Fruit fly (Drosophila melanogaster) whole organism, embryonic: ENCODE results near the gene CG33299.

Source experiments
- Aef1 ChIP-seq: fragments of 200-800 bp; sonication (Bioruptor generic); IDR thresholded peaks from 3 replicates; pipeline ENCODE4 v1.3.6; 2022; ENCODE audit warnings: missing biosample characterization, missing genetic modification characterization
- B-H1 ChIP-seq: fragments of 200-800 bp; sonication (Bioruptor generic); IDR thresholded peaks from 3 replicates; pipeline ENCODE4 v1.3.6; 2022; ENCODE audit warnings: missing biosample characterization, missing genetic modification characterization
- CG10147 ChIP-seq: fragments of 200-800 bp; sonication (Bioruptor generic); optimal IDR thresholded peaks from 2 replicates; lab custom pipeline; 2019; ENCODE audit warnings: missing biosample characterization, mild to moderate bottlenecking, missing genetic modification characterization, moderate library complexity
- CG10267 ChIP-seq: fragments of 200-800 bp; sonication (Bioruptor generic); optimal IDR thresholded peaks from 2 replicates; lab custom pipeline; 2018; ENCODE audit warnings: missing biosample characterization, mild to moderate bottlenecking, missing genetic modification characterization, moderate library complexity
- CG10565 ChIP-seq: fragments of 200-800 bp; sonication (Bioruptor generic); optimal IDR thresholded peaks from 3 replicates; lab custom pipeline; 2016; ENCODE audit warnings: missing biosample characterization, mild to moderate bottlenecking, missing genetic modification characterization
- CG11723 ChIP-seq: fragments of 200-800 bp; sonication (Bioruptor generic); optimal IDR thresholded peaks from 2 replicates; lab custom pipeline; 2017; ENCODE audit warnings: missing biosample characterization, mild to moderate bottlenecking, missing genetic modification characterization
- CG12071 ChIP-seq: fragments of 200-800 bp; sonication (Bioruptor generic); optimal IDR thresholded peaks from 3 replicates; lab custom pipeline; 2018; ENCODE audit warnings: missing biosample characterization, mild to moderate bottlenecking, missing genetic modification characterization
- CG13894 ChIP-seq: fragments of 200-800 bp; sonication (Bioruptor generic); optimal IDR thresholded peaks from 3 replicates; lab custom pipeline; 2018; ENCODE audit warnings: missing biosample characterization, mild to moderate bottlenecking, missing genetic modification characterization, moderate library complexity
- CG14050 ChIP-seq: fragments of 200-800 bp; sonication (Bioruptor generic); IDR thresholded peaks from 3 replicates; pipeline ENCODE4 v1.3.6; 2022; ENCODE audit warnings: missing biosample characterization, missing genetic modification characterization
- CG15073 ChIP-seq: fragments of 200-800 bp; sonication (Bioruptor generic); optimal IDR thresholded peaks from 2 replicates; lab custom pipeline; 2016; ENCODE audit warnings: missing biosample characterization, missing genetic modification characterization
- CG15514 ChIP-seq: fragments of 200-800 bp; sonication (Bioruptor generic); optimal IDR thresholded peaks from 3 replicates; lab custom pipeline; 2017; ENCODE audit warnings: missing biosample characterization, missing genetic modification characterization, mild to moderate bottlenecking, moderate library complexity, missing genetic modification reagents
- CG17361 ChIP-seq: fragments of 200-800 bp; sonication (Bioruptor generic); IDR thresholded peaks from 3 replicates; pipeline ENCODE4 v1.3.6; 2022; ENCODE audit warnings: missing biosample characterization, missing genetic modification characterization
- CG2120 ChIP-seq: fragments of 200-800 bp; sonication (Bioruptor generic); optimal IDR thresholded peaks from 3 replicates; lab custom pipeline; 2016; ENCODE audit warnings: missing biosample characterization, missing genetic modification characterization
- CG2129 ChIP-seq: fragments of 200-800 bp; sonication (Bioruptor generic); IDR thresholded peaks from 2 replicates; pipeline ENCODE4 v1.3.6; 2022; ENCODE audit warnings: missing biosample characterization, missing genetic modification characterization; ENCODE audit not compliant: partially characterized antibody
- CG2875 ChIP-seq: fragments of 200-800 bp; sonication (Bioruptor generic); optimal IDR thresholded peaks from 2 replicates; lab custom pipeline; 2017; ENCODE audit warnings: missing biosample characterization, mild to moderate bottlenecking, missing genetic modification characterization, missing genetic modification reagents
- CG4404 ChIP-seq: fragments of 200-800 bp; sonication (Bioruptor generic); IDR thresholded peaks from 2 replicates; pipeline ENCODE4 v1.3.6; 2022; ENCODE audit warnings: missing biosample characterization, missing genetic modification characterization
- CG6765 ChIP-seq: fragments of 200-800 bp; sonication (Bioruptor generic); optimal IDR thresholded peaks from 3 replicates; lab custom pipeline; 2017; ENCODE audit warnings: missing biosample characterization, mild to moderate bottlenecking, missing genetic modification characterization
- CG8089 ChIP-seq: fragments of 200-800 bp; sonication (Bioruptor generic); optimal IDR thresholded peaks from 3 replicates; lab custom pipeline; 2016; ENCODE audit warnings: missing biosample characterization, missing genetic modification characterization
- CG9437 ChIP-seq: fragments of 200-800 bp; sonication (Bioruptor generic); optimal IDR thresholded peaks from 2 replicates; lab custom pipeline; 2018; ENCODE audit warnings: missing biosample characterization, mild to moderate bottlenecking, missing genetic modification characterization
- CG9817 ChIP-seq: fragments of 200-800 bp; sonication (Bioruptor generic); optimal IDR thresholded peaks from 2 replicates; lab custom pipeline; 2018; ENCODE audit warnings: missing biosample characterization, mild to moderate bottlenecking, missing genetic modification characterization, moderate library complexity
- Dip2 ChIP-seq: fragments of 200-800 bp; sonication (Bioruptor generic); IDR thresholded peaks from 2 replicates; pipeline ENCODE4 v1.3.6; 2022; ENCODE audit warnings: missing biosample characterization, missing genetic modification characterization
- HLH54F ChIP-seq: fragments of 200-800 bp; sonication (Bioruptor generic); optimal IDR thresholded peaks from 3 replicates; lab custom pipeline; 2016; ENCODE audit warnings: missing biosample characterization, missing genetic modification characterization
- Mad ChIP-seq: fragments of 200-800 bp; sonication (Bioruptor generic); optimal IDR thresholded peaks from 2 replicates; lab custom pipeline; 2016; ENCODE audit warnings: missing biosample characterization, missing genetic modification characterization
- Meics ChIP-seq: fragments of 200-800 bp; sonication (Bioruptor generic); optimal IDR thresholded peaks from 2 replicates; lab custom pipeline; 2017; ENCODE audit warnings: missing biosample characterization, mild to moderate bottlenecking, missing genetic modification characterization
- Oaz ChIP-seq: fragments of 200-800 bp; sonication (Bioruptor generic); IDR thresholded peaks from 2 replicates; pipeline ENCODE4 v1.3.6; 2022; ENCODE audit warnings: missing biosample characterization, missing genetic modification characterization
- Pdp1 ChIP-seq, 2 experiments: fragments of 200-800 bp; sonication (Bioruptor generic); optimal IDR thresholded peaks; 3 replicates each; lab custom pipeline; 2016; ENCODE audit warnings: missing biosample characterization in 2 of 2, missing genetic modification characterization in 2 of 2, mild to moderate bottlenecking in 1 of 2, moderate library complexity in 1 of 2
- Ptx1 ChIP-seq: fragments of 200-800 bp; sonication (Bioruptor generic); IDR thresholded peaks from 2 replicates; pipeline ENCODE4 v1.3.6; 2022; ENCODE audit warnings: missing biosample characterization, missing genetic modification characterization
- Sry-δ ChIP-seq: fragments of 200-800 bp; sonication (Bioruptor generic); optimal IDR thresholded peaks from 2 replicates; lab custom pipeline; 2016; ENCODE audit warnings: missing biosample characterization, missing genetic modification characterization
- Trl ChIP-seq, 3 experiments: fragments of >200 bp in 2 of 3; fragments of 200-800 bp in 1 of 3; sonication (Bioruptor generic) in 1 of 3; optimal IDR thresholded peaks; 2 replicates in 1 of 3; 3 replicates in 2 of 3; lab custom pipeline; 2016 to 2017; ENCODE audit warnings: missing biosample characterization in 1 of 3, missing genetic modification characterization in 1 of 3
- abd-A ChIP-seq: fragments of 200-800 bp; sonication (Bioruptor generic); optimal IDR thresholded peaks from 3 replicates; lab custom pipeline; 2019; ENCODE audit warnings: missing biosample characterization, mild to moderate bottlenecking, missing genetic modification characterization, moderate library complexity
- aop ChIP-seq: fragments of 200-800 bp; sonication (Bioruptor generic); IDR thresholded peaks from 2 replicates; pipeline ENCODE4 v1.3.6; 2022; ENCODE audit warnings: missing biosample characterization, missing genetic modification characterization
- bigmax ChIP-seq: fragments of 200-800 bp; sonication (Bioruptor generic); optimal IDR thresholded peaks from 2 replicates; lab custom pipeline; 2018; ENCODE audit warnings: missing biosample characterization, mild to moderate bottlenecking, missing genetic modification characterization
- crol ChIP-seq: fragments of 200-800 bp; sonication (Bioruptor generic); IDR thresholded peaks from 2 replicates; pipeline ENCODE4 v1.3.6; 2022; ENCODE audit warnings: missing biosample characterization, missing genetic modification characterization
- cwo ChIP-seq: fragments of 200-800 bp; sonication (Bioruptor generic); optimal IDR thresholded peaks from 3 replicates; lab custom pipeline; 2017; ENCODE audit warnings: missing biosample characterization, missing genetic modification characterization, mild to moderate bottlenecking, moderate library complexity, missing genetic modification reagents
- disco-r ChIP-seq: fragments of 200-800 bp; sonication (Bioruptor generic); optimal IDR thresholded peaks from 2 replicates; lab custom pipeline; 2016; ENCODE audit warnings: missing biosample characterization, missing genetic modification characterization
- dm ChIP-seq: fragments of 200-800 bp; sonication (Bioruptor generic); optimal IDR thresholded peaks from 3 replicates; lab custom pipeline; 2016; ENCODE audit warnings: missing biosample characterization, missing genetic modification characterization
- ems ChIP-seq: fragments of 200-800 bp; sonication (Bioruptor generic); optimal IDR thresholded peaks from 3 replicates; lab custom pipeline; 2016; ENCODE audit warnings: missing biosample characterization, missing genetic modification characterization
- eve ChIP-seq, 2 experiments: fragments of >200 bp; optimal IDR thresholded peaks; 2 replicates each; lab custom pipeline; 2017; ENCODE audit warnings: missing biosample characterization in 2 of 2, missing genetic modification characterization in 2 of 2
- fd102C ChIP-seq: fragments of 200-800 bp; sonication (Bioruptor generic); optimal IDR thresholded peaks from 2 replicates; lab custom pipeline; 2018; ENCODE audit warnings: missing biosample characterization, mild to moderate bottlenecking, missing genetic modification characterization, moderate library complexity
- fd64A ChIP-seq: fragments of 200-800 bp; sonication (Bioruptor generic); optimal IDR thresholded peaks from 3 replicates; lab custom pipeline; 2018; ENCODE audit warnings: missing biosample characterization, mild to moderate bottlenecking, missing genetic modification characterization
- run ChIP-seq: fragments of 200-800 bp; sonication (Bioruptor generic); optimal IDR thresholded peaks from 3 replicates; lab custom pipeline; 2018; ENCODE audit warnings: missing biosample characterization, mild to moderate bottlenecking, missing genetic modification characterization
- sd ChIP-seq: fragments of 200-800 bp; sonication (Bioruptor generic); optimal IDR thresholded peaks from 3 replicates; lab custom pipeline; 2018; ENCODE audit warnings: missing biosample characterization, mild to moderate bottlenecking, missing genetic modification characterization, moderate library complexity
- sens ChIP-seq: fragments of 200-800 bp; sonication (Bioruptor generic); peaks from one replicate; lab custom pipeline; 2016; ENCODE audit warnings: missing biosample characterization, missing genetic modification characterization
- trh ChIP-seq: fragments of 200-800 bp; sonication (Bioruptor generic); optimal IDR thresholded peaks from 2 replicates; lab custom pipeline; 2016; ENCODE audit warnings: missing biosample characterization, missing genetic modification characterization
- unc-4 ChIP-seq: fragments of 200-800 bp; sonication (Bioruptor generic); IDR thresholded peaks from 2 replicates; pipeline ENCODE4 v1.3.6; 2022; ENCODE audit warnings: missing biosample characterization, missing genetic modification characterization; ENCODE audit not compliant: partially characterized antibody
- unpg ChIP-seq: fragments of 200-800 bp; sonication (Bioruptor generic); optimal IDR thresholded peaks from 3 replicates; lab custom pipeline; 2018; ENCODE audit warnings: missing biosample characterization, mild to moderate bottlenecking, missing genetic modification characterization, moderate library complexity
- vfl ChIP-seq: fragments of 200-800 bp; sonication (Bioruptor generic); optimal IDR thresholded peaks from 2 replicates; lab custom pipeline; 2016; ENCODE audit warnings: missing biosample characterization, missing genetic modification characterization
- wdn ChIP-seq: fragments of 200-800 bp; sonication (Bioruptor generic); IDR thresholded peaks from 2 replicates; pipeline ENCODE4 v1.3.6; 2022; ENCODE audit warnings: missing biosample characterization, missing genetic modification characterization
- zen ChIP-seq: fragments of 200-800 bp; sonication (Bioruptor generic); optimal IDR thresholded peaks from 3 replicates; lab custom pipeline; 2018; ENCODE audit warnings: missing biosample characterization, mild to moderate bottlenecking, missing genetic modification characterization, moderate library complexity
- zfh2 ChIP-seq: fragments of 200-800 bp; sonication (Bioruptor generic); optimal IDR thresholded peaks from 2 replicates; lab custom pipeline; 2016; ENCODE audit warnings: missing biosample characterization, missing genetic modification characterization

The CG33299 gene

DNA sequence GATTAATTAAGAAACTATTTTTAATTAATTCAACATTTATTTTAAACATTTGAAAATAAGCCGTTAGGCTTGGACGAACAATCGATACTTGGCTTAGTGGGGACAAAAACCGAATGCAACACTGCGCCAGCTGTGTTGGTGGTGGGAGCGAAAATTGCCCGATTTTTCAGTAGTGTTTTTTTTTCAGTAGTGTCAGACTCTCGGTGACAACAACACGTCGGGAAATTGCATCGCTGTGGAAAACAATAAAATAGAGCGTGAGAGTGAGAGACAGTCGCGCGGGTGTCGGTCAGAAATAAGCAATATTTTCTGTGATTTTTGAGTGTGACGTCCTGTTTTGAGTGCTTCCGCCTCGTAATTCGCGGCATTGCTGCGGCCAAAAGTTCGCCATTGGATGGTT lies 39.7 kb upstream of the CG33299 start (continued):
- no peak; the same call in 2 of the 3 replicates for TF ChIP-seq CG14050
- TF ChIP-seq Ptx1 (GFP tag; lab: Robert Waterston, UW) = peak; percentile 29; the same call in 1 of the 2 replicates
- TF ChIP-seq Pdp1 (GFP tag; optimal IDR thresholded peaks at IDR 0.05; lab: Kevin White, UChicago) = no peak
- TF ChIP-seq CG10267 (tag; lab: Kevin White, UChicago) = peak; percentile 39
- peak; percentile 28 for TF ChIP-seq sd (tag; lab: Kevin White, UChicago)
- TF ChIP-seq Meics = no peak
- TF ChIP-seq Oaz (GFP tag; lab: Robert Waterston, UW) = no peak
- peak; percentile 87 for TF ChIP-seq Sry-δ
- peak; percentile 67 for TF ChIP-seq unc-4 (GFP tag; lab: Robert Waterston, UW)
- peak; percentile 64 for TF ChIP-seq wdn (GFP tag; lab: Robert Waterston, UW)
- TF ChIP-seq sens (GFP tag; lab: Kevin White, UChicago) = peak; percentile 82
- TF ChIP-seq zen (tag; lab: Kevin White, UChicago) = peak; percentile 6
- peak; percentile 26; the same call in 1 of the 2 replicates for TF ChIP-seq CG2129 (GFP tag; lab: Robert Waterston, UW)
- no peak for TF ChIP-seq cwo (GFP tag; lab: Kevin White, UChicago)
- TF ChIP-seq CG11723 = no peak
- TF ChIP-seq CG13894 (tag; lab: Kevin White, UChicago) = peak; percentile 39
- TF ChIP-seq Aef1 (GFP tag; lab: Robert Waterston, UW) = peak; percentile 61; the same call in 2 of the 3 replicates
- peak; percentile 64 for TF ChIP-seq Mad
- peak; percentile 11 for TF ChIP-seq unpg (GFP tag; lab: Kevin White, UChicago)
- peak; percentile 22 for TF ChIP-seq CG12071 (GFP tag; lab: Kevin White, UChicago)
- peak; percentile 48 for TF ChIP-seq abd-A (tag; lab: Kevin White, UChicago)
- no peak for TF ChIP-seq CG10565 (GFP tag; lab: Kevin White, UChicago)
- no peak for TF ChIP-seq CG15073
- TF ChIP-seq CG9817 (tag; lab: Kevin White, UChicago) = peak; percentile 37
- TF ChIP-seq CG15514 (GFP tag; lab: Kevin White, UChicago) = peak; percentile 76
- no peak for TF ChIP-seq trh (GFP tag; lab: Kevin White, UChicago)
- no peak for TF ChIP-seq bigmax (GFP tag; lab: Kevin White, UChicago)
- peak; percentile 75 for TF ChIP-seq zfh2 (GFP tag; lab: Kevin White, UChicago)
- TF ChIP-seq dm (GFP tag; lab: Kevin White, UChicago) = peak; percentile 58
- peak; percentile 65 for TF ChIP-seq HLH54F (GFP tag; lab: Kevin White, UChicago)
- no peak for TF ChIP-seq CG10147 (GFP tag; lab: Kevin White, UChicago)
- no peak for TF ChIP-seq B-H1
- peak; percentile 4 for TF ChIP-seq fd102C
- no peak for TF ChIP-seq fd64A (GFP tag; lab: Kevin White, UChicago)
- TF ChIP-seq crol (GFP tag; lab: Robert Waterston, UW) = peak; percentile 16; the same call in 1 of the 2 replicates
- no peak for TF ChIP-seq CG4404
- peak; percentile 18 to 44 for TF ChIP-seq Trl (optimal IDR thresholded peaks at IDR 0.05; lab: Kevin White, UChicago)
- peak; percentile 64 for TF ChIP-seq Trl (GFP tag; optimal IDR thresholded peaks at IDR 0.05; lab: Kevin White, UChicago)
- TF ChIP-seq CG8089 = peak; percentile 39
- peak; percentile 55 for TF ChIP-seq disco-r (GFP tag; lab: Kevin White, UChicago)
- TF ChIP-seq CG17361 (GFP tag; lab: Robert Waterston, UW) = no peak
- peak; percentile 64 for TF ChIP-seq vfl (GFP tag; lab: Kevin White, UChicago)
- TF ChIP-seq eve (GFP tag; optimal IDR thresholded peaks at IDR 0.05; lab: Kevin White, UChicago) = no peak
- peak; percentile 25 for TF ChIP-seq ems (GFP tag; lab: Kevin White, UChicago)
- TF ChIP-seq CG9437 (GFP tag; lab: Kevin White, UChicago) = no peak
- TF ChIP-seq run = peak; percentile 19
- peak; percentile 3 for TF ChIP-seq CG6765 (GFP tag; lab: Kevin White, UChicago)
- peak; percentile 68 for TF ChIP-seq CG2120 (GFP tag; lab: Kevin White, UChicago)
- TF ChIP-seq aop (GFP tag; lab: Robert Waterston, UW) = no peak
- TF ChIP-seq CG2875 (GFP tag; lab: Kevin White, UChicago) = peak; percentile 14
- TF ChIP-seq Dip2 (GFP tag; lab: Robert Waterston, UW) = no peak
